Worm (Caenorhabditis elegans) whole organism, L4/young adult: ENCODE measurements around the gene W02B3.7.
"Not testable (repeated sequence)": the region's sequence is repeated elsewhere in the genome, so short reads cannot be mapped to it uniquely, and the experiment has no call there.

Experiments used
- W03F9.2 ChIP-seq: fragments of 150-350 bp; optimal IDR thresholded peaks from 2 replicates; lab custom pipeline; 2014; ENCODE audit warnings: missing biosample characterization, missing genetic modification characterization
- dao-5 ChIP-seq: sonication (generic microtip); optimal IDR thresholded peaks from 2 replicates; lab custom pipeline; 2016; ENCODE audit warnings: missing genotype, missing genetic modification characterization, moderate library complexity, missing compliant biosample characterization
- him-1 ChIP-seq: sonication (generic microtip); optimal IDR thresholded peaks from 2 replicates; lab custom pipeline; 2016; ENCODE audit warnings: missing genotype, missing genetic modification reagents, missing genetic modification characterization, missing compliant biosample characterization

W02B3.7 gene

DNA sequence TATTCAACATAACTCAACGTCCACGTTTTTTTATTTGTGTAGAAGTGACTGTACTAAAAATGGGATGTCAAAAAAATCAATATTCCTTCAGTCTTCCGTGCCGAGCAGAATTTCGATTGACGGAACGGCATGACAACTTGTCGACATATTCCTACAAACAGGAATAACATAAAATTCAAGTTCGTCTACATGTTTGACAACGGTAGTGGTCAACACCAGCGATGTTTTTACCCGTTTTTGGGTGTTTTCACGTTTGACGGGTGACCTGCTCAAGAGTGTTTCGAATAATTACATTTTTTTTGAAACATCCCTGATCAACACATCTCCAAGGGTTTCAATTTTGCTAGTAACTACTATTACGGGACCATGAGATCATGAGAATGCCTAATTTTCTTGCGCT, at the start of gene W02B3.7:
Gene W02B3.7, minus strand, starts transcription at position 101 of the 400 bp plus-strand sequence.
- no peak for TF ChIP-seq him-1
- no peak for TF ChIP-seq W03F9.2
- no peak for TF ChIP-seq dao-5 (tag; lab: Kevin White, UChicago)

DNA sequence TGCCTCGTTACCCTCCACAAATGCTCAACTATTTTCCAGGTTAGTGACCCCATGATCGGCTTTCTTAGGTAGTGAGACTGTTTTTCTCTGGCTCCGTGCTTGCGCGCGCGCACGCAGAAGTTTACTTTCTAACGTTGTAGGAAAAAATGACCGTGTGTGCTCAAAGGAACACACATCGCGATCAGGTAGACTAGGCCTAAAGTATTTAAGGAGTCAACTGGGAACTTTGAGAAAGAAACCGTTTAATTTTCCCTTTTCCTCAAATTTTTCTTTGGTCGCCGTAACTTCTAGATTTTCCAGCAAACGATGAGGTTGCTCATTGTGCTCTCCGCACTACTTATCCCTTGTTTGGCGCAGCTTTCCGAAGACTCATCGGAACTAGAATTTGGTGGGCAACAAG, 48.5 kb upstream of the W02B3.7 start, which contains the start of gene idpp-1:
Gene idpp-1, plus strand, starts transcription at position 301 of the 400 bp plus-strand sequence.
- TF ChIP-seq dao-5 (tag; lab: Kevin White, UChicago), result no peak
- TF ChIP-seq W03F9.2, result no peak
- no peak for TF ChIP-seq him-1

DNA sequence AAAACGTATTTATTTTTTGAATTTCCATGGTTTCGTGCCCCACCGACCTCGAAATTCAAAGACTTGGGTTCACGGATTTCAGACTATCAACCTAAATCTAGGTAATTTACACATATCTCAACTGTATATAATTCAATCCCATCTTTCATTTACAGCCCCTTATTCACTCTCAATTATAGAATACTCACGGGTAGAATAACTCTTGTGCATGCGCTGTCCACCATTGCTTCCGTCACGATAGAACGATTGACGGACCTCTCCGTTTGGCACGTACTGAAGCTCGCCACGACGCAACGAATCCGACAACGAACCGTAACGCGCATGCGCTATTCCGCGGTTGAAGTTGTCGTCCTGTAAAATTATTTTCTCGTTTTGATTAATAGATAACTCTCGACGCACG, 36.9 kb upstream of the W02B3.7 start:
- TF ChIP-seq dao-5 (tag; lab: Kevin White, UChicago) (no peak), W03F9.2 (no peak), him-1 (no peak)

DNA sequence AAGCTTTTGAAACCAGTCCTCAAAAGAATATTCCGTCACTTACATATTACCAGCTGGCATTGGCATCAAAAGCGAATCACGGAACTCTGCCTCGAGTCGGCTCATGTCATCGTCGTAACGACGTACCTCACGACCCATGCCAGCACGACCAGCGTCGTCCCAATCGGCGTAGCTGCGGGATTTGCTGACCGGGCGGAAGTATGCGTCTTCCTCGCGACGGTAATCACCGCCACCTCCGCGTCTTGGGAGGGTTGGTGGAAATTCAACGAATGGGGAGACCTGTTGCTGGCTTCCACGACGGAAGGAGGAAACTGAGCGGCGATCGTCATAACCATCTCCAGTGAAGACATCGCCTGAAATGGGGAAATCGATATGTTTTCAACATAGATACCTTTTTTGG, 36.2 kb upstream of the W02B3.7 start:
- no peak for TF ChIP-seq dao-5 (tag; lab: Kevin White, UChicago)

DNA sequence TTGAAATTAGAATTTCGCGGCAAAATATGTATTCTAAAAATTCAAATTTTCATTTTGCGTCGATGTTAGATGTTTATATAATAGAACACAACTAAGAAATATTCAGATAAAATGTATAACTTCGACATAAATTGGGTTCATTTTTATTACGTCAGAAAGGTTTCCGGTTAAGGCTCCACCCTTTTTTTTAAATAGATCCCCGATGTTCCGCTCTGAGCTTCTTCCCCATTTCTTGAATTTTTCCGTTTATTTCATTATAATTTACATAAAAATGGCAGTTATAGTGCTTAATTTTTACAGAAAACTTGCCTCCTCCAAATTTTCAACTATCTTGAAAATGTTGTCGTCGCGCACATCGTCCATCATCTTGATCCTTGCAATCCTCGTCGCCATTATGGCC, 33.0 kb upstream of the W02B3.7 start, which contains the start of gene flp-24:
Gene flp-24, plus strand, starts transcription at position 301 of the 400 bp plus-strand sequence.
- TF ChIP-seq him-1 (no peak), W03F9.2 (no peak), dao-5 (tag; lab: Kevin White, UChicago) (no peak)

DNA sequence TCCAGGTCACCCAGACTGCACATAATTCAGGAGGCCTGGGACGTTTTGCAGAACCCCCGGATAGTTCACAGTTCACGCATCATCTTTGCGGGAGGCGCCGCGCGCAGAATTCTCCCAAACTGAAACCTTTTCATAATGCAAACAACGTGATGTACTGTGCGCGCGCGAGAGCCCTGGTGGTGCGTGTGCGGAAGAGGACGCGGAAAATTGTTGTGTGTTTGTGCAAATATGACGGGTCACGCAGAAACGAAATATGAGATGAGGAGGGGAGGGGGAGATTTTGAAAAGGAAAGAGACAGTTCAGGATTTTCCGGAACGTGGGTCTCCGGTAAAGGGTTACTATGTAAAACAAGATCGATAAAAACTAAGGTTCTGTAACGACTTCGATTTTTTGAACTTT, 18.2 kb upstream of the W02B3.7 start:
- TF ChIP-seq him-1 (no peak), dao-5 (tag; lab: Kevin White, UChicago) (no peak), W03F9.2 (no peak)

DNA sequence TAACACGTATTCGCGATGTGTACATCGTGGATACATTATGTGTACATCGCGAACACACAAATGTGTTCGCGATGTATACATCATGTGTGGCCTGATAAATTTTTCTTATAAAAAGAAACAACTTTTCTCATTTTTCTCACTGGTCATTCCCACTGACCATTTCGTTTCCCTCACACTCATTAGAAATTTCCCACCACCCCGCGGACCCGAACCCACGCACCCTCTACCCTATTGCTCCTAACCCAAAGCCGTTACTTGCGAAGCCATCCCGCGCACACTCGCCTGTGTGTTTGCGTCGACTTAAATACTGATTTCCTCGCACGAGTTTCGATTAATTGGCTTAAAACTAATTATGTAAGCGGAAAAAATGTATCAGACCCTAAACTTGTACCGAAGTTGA, 7.0 kb upstream of the W02B3.7 start:
- TF ChIP-seq him-1 (no peak), dao-5 (tag; lab: Kevin White, UChicago) (peak; percentile 58), W03F9.2 (no peak)

DNA sequence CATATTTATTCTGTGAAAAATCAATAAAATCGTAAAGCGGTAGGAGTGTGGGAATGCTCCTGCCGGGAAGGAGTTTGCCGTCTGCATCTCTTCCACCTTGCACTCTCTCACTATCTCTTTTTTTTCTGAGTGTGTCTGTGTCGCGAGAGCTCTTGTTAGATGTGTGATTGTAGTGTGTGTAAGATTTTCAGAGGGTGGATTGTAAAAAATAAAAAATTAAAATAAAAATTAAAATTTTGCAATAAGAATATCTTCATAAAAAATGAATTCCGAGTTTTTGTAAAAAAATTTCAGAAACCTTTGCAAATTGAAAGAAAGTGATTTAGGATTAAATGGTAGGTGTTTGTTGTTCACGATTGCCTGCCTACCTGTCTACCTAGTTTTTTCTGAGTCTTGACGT, 4.5 kb upstream of the W02B3.7 start, which contains the start of gene sel-15:
Gene sel-15, minus strand, starts transcription at position 101 of the 400 bp plus-strand sequence.
- TF ChIP-seq W03F9.2 (no peak), dao-5 (tag; lab: Kevin White, UChicago) (no peak), him-1 (no peak)

DNA sequence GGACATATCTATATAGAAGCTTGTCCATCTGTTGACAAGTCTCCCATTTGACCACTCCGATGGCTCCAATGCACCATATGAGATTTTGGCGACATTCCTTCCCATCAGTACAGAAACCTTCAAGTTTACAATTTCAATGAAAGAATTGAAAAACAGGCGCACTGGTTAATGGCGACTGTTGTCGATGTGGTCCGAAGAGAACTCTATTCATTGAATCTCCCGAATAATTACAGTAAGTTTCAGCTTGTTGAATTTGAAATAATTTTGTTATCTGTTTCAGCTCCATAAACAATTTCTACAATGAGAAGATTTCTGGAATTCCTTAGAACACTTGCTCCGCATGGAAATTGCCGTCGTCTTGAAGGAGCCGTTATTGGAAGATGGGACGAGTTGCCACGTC, 3.0 kb downstream of the W02B3.7 start, which contains the start of gene elf-1:
Gene elf-1, plus strand, starts transcription at position 301 of the 400 bp plus-strand sequence.
- TF ChIP-seq dao-5 (tag; lab: Kevin White, UChicago); him-1; W03F9.2: not testable (repeated sequence)

DNA sequence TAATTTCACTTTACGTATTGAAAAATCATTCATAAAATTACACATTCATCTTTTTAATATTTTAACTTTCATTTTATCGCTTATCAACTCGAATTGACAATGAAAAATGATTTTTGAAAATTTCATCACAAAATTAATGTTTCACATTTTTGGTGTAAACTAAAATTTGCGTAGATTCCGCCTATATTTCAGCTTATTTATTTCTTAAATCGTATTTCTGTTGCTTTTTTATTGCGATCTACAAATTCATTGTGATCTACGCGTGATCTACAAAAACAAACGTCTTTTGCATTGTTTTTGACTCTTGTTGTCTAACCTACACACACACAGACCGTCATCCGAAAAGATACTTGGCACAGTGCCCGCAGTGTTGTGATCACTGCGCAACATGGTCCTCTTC, 3.8 kb downstream of the W02B3.7 start:
- TF ChIP-seq dao-5 (tag; lab: Kevin White, UChicago) (no peak), W03F9.2 (no peak), him-1 (no peak)

DNA sequence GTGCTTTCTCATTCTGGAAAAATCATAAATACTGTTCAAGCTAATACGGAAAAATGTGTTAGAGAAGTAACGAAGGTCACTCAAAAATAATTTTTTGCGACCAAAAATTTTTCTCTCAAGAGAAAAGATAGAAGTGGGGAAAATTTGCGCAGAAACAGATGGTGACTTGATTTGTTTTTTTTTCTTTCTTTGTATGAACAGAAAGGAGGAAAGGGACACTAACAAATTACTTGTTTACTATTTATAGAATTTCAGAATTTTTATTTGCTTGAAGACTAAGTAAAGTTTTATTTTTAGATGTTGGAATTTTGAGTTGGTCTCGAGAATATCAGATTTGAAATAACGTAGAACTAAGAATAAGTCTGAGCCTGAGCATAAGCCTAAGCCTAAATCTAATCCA, 8.5 kb downstream of the W02B3.7 start, which contains the start of gene W02B3.4:
Gene W02B3.4, minus strand, starts transcription at position 101 of the 400 bp plus-strand sequence.
- TF ChIP-seq dao-5 (tag; lab: Kevin White, UChicago) (no peak), W03F9.2 (no peak), him-1 (no peak)

DNA sequence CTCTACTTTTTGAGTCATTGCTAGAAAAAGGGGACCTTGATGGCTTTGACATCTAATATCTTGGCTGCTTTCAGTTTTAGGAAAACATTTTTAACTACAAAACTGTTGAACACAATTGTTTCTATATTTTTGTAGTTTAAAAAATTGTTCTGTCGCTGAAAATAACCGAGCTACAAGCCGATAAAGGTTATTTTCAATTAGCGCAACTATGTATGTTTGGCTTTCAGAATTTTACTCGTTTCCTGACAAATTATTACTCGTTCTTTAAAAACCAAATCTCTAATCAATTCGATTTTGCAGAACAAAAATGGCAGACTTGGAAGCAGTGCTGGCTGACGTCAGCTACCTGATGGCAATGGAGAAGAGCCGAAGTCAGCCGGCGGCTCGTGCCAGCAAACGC, 16.0 kb downstream of the W02B3.7 start, which contains the start of gene grk-2:
Gene grk-2, plus strand, starts transcription at position 301 of the 400 bp plus-strand sequence.
- TF ChIP-seq dao-5 (tag; lab: Kevin White, UChicago) (no peak), him-1 (no peak), W03F9.2 (no peak)

DNA sequence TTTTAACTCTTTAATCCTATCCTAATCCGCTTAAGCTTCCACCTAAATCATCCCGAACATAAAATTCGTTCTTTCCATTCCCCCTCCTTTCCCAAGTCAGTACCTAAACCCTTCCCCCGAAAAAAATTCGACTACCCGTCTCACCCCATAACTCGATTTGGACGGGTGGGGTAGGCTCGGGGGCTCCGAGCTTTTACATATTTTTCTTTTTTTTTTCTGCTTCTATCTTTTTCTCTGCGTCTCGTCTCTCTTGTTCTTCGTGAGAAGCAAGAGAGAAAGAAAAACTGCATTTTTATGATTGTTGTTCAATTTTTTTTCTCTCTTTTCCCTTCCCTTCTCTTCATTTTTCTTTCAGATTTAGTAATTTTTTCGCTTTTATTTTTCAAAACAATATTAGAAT, 16.4 kb downstream of the W02B3.7 start:
- TF ChIP-seq W03F9.2, result no peak
- TF ChIP-seq him-1, result no peak
- no peak for TF ChIP-seq dao-5 (tag; lab: Kevin White, UChicago)

DNA sequence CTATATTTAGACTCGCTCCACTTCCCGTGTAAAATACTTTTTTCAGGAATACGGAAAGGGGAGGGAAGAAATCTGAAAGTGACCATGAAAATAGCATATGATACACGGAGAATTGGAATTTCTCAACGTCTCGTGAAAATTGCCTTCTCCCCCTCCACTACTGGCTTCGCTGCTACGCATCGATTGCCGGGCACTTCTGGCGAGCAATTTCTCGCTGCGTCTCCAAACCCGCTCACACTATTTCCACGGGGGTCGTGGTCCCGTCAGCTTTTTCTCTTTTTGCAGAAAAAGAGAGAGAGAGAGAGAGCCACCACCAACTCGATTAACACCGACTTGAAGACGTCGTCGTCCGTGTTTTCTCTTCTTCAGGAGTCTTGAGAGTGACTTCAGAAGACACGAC, 20.8 kb downstream of the W02B3.7 start:
- peak; percentile 2 for TF ChIP-seq him-1
- no peak for TF ChIP-seq dao-5 (tag; lab: Kevin White, UChicago)

DNA sequence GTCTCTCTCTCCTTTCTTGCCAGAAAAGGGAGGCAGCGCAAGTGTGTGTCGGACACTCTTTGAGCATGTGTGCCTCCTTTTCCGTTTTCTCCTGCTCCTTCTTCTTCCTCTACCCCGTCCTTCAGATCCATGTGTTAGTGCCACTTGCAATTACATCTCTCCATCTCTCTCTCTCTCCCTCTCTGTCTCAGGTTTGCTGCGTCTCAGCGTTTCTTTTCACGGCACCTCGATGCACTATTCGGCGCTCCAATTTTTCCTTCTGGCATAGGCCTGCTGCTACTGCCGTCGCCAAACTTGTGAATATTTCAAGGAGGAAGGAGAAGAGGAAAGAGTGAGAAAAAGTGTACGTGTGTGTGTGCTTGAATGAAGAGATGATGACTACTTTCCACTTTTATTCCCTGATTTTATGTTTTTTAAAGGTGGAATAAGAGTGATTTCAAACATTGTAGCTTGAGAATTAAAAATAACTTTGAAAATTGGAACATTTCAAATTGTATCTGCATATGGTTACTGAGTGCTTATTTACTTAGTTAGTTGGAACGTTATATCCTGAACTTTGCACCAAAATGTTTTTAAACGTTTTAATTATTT, 23.4 kb downstream of the W02B3.7 start, which contains the start of gene W02B3.3:
Gene W02B3.3, minus strand, starts transcription at position 131 of the 591 bp plus-strand sequence.
- no peak for TF ChIP-seq dao-5 (tag; lab: Kevin White, UChicago)
- no peak for TF ChIP-seq W03F9.2
- peak; percentile 97 for TF ChIP-seq him-1
